Worm (Caenorhabditis elegans): ENCODE results near the gene R13H4.5.

Gene R13H4.5

DNA sequence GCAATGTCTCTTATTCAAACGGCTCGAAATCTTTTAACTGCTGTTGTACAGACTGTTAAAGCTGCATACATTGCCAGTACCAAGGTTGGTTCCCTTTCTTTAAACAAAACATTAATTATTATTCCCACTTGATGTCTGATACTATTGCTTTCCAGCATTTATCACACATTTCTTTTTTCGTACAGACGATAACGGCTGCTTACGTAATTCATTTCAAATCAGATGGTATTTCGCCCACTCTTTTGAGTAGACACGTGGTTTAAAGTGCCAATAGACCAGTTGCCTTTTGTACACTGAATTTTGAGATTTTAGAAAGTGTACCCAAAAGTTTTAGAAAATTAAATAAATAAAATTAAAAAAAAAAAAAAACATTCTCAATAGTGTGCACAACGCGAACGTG is 11.1 kb upstream of the R13H4.5 start:
- TF ChIP-seq T22C8.4 (GFP tag; IDR thresholded peaks at IDR 0.05) = no peak
- TF ChIP-seq ztf-23 (GFP tag; IDR thresholded peaks at IDR 0.05) = no peak
- TF ChIP-seq ztf-29 (GFP tag; IDR thresholded peaks at IDR 0.05) = no peak
- TF ChIP-seq klf-2 (GFP tag; conservative IDR thresholded peaks at IDR 0.05) = no peak
- TF ChIP-seq flt-1 (GFP tag; IDR thresholded peaks at IDR 0.05) = no peak
- no peak for TF ChIP-seq ref-1 (GFP tag; conservative IDR thresholded peaks at IDR 0.05)
- no peak for TF ChIP-seq tab-1 (GFP tag; IDR thresholded peaks at IDR 0.05)
- TF ChIP-seq cog-1 (tag; optimal IDR thresholded peaks at IDR 0.05) = no peak
- TF ChIP-seq med-1 (GFP tag; optimal IDR thresholded peaks at IDR 0.05; ENCODE audit: insufficient read depth) = no peak

DNA sequence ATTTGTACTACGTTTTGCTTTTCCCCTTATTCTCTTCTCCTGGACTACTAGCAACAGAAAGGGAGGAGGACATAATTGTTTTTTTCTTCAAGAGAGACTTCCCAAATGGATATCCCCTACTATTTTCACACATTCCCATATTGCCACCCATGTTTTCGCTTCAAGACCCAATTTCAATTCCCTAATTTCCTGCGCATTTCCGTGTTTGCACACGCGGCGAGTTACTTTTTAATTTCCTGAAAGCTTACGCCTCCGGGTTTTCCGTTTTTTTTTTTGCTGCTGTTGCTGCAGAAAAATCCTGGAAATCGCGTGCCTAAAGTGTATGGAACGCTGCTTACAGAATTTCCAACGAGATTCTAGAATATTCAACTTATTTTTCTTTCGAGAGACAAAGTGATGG is 8.2 kb upstream of the R13H4.5 start:
- no peak for TF ChIP-seq ztf-29 (GFP tag; IDR thresholded peaks at IDR 0.05)
- TF ChIP-seq T22C8.4 (GFP tag; IDR thresholded peaks at IDR 0.05) = no peak
- TF ChIP-seq flt-1 (GFP tag; IDR thresholded peaks at IDR 0.05) = no peak
- no peak for TF ChIP-seq med-1 (GFP tag; optimal IDR thresholded peaks at IDR 0.05; ENCODE audit: insufficient read depth)

DNA sequence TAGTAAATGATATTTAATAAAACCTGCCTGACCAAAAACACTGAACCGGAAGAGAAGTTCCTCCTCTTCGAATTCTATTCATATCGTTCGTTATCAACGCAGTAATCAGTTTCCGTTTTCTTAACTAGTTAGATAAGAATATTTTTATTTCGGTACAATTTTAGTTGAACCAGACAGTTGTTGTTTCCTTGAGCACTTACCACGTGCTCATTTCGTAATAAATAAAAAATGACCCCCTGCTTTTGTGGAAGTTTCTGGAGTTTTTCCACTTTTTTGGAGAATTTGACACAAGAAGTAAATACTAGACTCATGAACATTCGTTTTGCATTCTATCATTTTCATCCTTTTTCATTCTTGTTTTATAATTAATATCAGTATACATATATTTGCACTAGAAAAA is 6.8 kb upstream of the R13H4.5 start:
- TF ChIP-seq tab-1 (GFP tag; IDR thresholded peaks at IDR 0.05) (no peak), med-1 (GFP tag; optimal IDR thresholded peaks at IDR 0.05; ENCODE audit: insufficient read depth) (no peak), ref-1 (GFP tag; conservative IDR thresholded peaks at IDR 0.05) (no peak), ztf-29 (GFP tag; IDR thresholded peaks at IDR 0.05) (no peak), ztf-23 (GFP tag; IDR thresholded peaks at IDR 0.05) (no peak), flt-1 (GFP tag; IDR thresholded peaks at IDR 0.05) (no peak), cog-1 (tag; optimal IDR thresholded peaks at IDR 0.05) (no peak), klf-2 (GFP tag; conservative IDR thresholded peaks at IDR 0.05) (no peak), T22C8.4 (GFP tag; IDR thresholded peaks at IDR 0.05) (no peak)

DNA sequence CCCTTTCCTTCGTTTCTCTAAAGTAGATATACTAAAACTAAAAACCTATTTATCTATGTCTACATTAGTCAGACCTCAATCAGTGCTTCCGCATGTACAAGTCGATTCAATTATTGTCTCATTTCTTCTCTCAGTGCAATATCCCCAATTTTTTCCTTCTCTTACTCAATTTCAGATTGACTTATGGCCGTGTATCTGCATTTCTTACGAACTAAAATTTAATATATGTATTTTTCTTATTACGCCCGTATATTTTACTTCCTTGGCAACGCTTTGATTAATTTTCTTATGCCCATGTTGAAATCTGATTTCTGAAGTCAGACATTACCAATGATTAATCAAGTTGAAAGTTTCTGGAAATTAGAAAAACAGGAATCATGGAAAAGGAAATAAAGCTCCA is 5.6 kb upstream of the R13H4.5 start:
- TF ChIP-seq cog-1 (tag; optimal IDR thresholded peaks at IDR 0.05) (no peak), tab-1 (GFP tag; IDR thresholded peaks at IDR 0.05) (no peak), med-1 (GFP tag; optimal IDR thresholded peaks at IDR 0.05; ENCODE audit: insufficient read depth) (no peak), ref-1 (GFP tag; conservative IDR thresholded peaks at IDR 0.05) (no peak), ztf-23 (GFP tag; IDR thresholded peaks at IDR 0.05) (no peak)

DNA sequence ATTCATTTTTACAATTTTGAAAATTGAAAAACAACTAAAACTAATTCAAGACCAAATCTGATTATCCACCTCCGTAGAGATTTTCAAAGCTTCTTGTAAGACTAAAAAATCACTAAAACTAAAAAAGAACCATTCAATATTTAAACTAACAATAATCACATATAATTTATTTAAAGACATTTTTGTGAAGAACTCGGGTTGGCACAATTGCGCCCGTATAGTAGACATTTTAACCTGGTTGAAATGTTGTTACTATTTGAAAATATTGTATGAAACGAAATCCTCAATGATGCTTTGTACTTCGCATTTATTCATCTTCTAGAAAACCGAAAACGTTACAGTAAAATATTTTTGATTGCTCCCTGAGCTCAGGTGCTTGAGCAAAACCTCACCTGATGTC is 4.5 kb upstream of the R13H4.5 start:
- TF ChIP-seq cog-1 (tag; optimal IDR thresholded peaks at IDR 0.05) = no peak
- no peak for TF ChIP-seq ref-1 (GFP tag; conservative IDR thresholded peaks at IDR 0.05)
- no peak for TF ChIP-seq flt-1 (GFP tag; IDR thresholded peaks at IDR 0.05)
- no peak for TF ChIP-seq tab-1 (GFP tag; IDR thresholded peaks at IDR 0.05)
- no peak for TF ChIP-seq klf-2 (GFP tag; conservative IDR thresholded peaks at IDR 0.05)
- no peak for TF ChIP-seq ztf-29 (GFP tag; IDR thresholded peaks at IDR 0.05)
- TF ChIP-seq T22C8.4 (GFP tag; IDR thresholded peaks at IDR 0.05) = no peak
- no peak for TF ChIP-seq med-1 (GFP tag; optimal IDR thresholded peaks at IDR 0.05; ENCODE audit: insufficient read depth)
- no peak for TF ChIP-seq ztf-23 (GFP tag; IDR thresholded peaks at IDR 0.05)

DNA sequence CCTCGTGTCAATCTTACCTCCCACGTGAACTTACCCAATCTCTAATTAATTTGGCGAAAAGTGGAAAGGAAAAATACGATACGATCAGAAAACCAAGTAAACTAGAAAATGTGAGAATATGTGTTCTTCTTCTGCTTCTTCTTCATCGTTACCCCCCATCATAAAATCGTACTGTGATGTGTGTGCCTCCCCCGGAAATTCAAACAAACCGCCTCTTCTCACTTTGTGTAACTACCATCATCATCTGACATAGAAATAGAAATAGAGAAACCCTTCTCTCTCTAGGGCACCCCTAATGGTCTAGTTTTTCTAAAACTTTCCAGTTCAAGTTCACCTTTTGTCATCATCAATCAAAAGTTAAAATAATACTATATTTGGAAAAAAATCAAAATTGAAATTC is 2.7 kb upstream of the R13H4.5 start:
- TF ChIP-seq ztf-29 (GFP tag; IDR thresholded peaks at IDR 0.05) (no peak), ztf-23 (GFP tag; IDR thresholded peaks at IDR 0.05) (no peak), med-1 (GFP tag; optimal IDR thresholded peaks at IDR 0.05; ENCODE audit: insufficient read depth) (no peak), ref-1 (GFP tag; conservative IDR thresholded peaks at IDR 0.05) (no peak), T22C8.4 (GFP tag; IDR thresholded peaks at IDR 0.05) (no peak), klf-2 (GFP tag; conservative IDR thresholded peaks at IDR 0.05) (no peak), tab-1 (GFP tag; IDR thresholded peaks at IDR 0.05) (no peak)

DNA sequence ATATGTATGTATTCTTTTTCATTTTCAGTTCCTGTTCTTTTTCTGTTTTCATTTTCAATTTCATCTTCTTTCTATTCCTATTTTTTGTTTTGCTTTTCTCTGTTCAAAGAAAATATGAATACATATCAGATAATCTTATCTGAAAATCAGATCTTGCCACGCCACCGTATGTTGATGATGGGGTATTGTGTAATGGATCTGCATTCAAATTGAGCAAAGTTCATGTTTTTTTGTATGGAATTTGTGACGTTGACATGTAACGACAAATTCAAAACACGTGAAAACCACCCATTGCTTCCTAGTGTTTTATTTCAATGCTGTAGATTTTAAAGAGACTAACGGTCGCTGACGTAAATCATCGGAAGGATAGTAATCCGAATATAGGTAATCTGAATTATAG is 2.2 kb upstream of the R13H4.5 start:
- TF ChIP-seq ztf-29 (GFP tag; IDR thresholded peaks at IDR 0.05) (no peak), ztf-23 (GFP tag; IDR thresholded peaks at IDR 0.05) (no peak), flt-1 (GFP tag; IDR thresholded peaks at IDR 0.05) (no peak), ref-1 (GFP tag; conservative IDR thresholded peaks at IDR 0.05) (no peak), cog-1 (tag; optimal IDR thresholded peaks at IDR 0.05) (no peak), tab-1 (GFP tag; IDR thresholded peaks at IDR 0.05) (no peak), med-1 (GFP tag; optimal IDR thresholded peaks at IDR 0.05; ENCODE audit: insufficient read depth) (no peak), klf-2 (GFP tag; conservative IDR thresholded peaks at IDR 0.05) (no peak), T22C8.4 (GFP tag; IDR thresholded peaks at IDR 0.05) (no peak)

DNA sequence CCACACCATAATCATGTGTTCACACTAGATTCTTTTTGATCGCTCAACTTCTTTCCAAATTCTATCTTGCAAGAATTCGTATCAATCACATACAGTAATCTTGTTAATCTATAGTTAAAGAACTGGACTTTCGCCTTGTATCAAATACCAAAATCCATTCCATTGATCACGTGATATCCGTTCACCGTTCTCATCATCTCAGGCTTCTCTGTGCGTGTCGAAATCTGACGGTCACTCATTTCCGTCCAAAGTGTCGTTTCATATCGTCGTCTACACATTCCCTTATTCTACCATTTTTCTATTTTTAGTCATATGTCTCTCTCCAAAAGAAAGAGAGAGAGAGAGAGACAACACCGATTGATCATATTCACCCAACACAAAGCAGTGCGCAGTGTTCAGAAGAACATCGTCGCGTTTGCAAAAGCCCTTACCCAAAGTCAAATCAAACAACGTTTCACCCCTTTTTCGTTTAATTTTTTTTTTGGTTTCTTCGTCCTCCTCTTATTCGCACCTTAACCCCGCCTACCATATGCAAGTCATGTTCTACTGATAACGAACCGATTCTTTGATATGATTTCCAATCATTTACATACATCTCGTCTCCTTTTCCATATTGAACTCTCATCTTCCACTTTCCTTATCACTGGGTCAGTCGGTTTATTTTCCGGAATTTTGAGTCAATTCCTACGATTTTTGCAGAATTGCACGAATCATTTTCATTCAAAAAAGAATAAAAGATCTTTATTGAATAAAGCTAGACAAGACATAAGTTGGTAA is 1.2 kb upstream of the R13H4.5 start:
- TF ChIP-seq flt-1 (GFP tag; IDR thresholded peaks at IDR 0.05) (no peak), T22C8.4 (GFP tag; IDR thresholded peaks at IDR 0.05) (no peak), med-1 (GFP tag; optimal IDR thresholded peaks at IDR 0.05; ENCODE audit: insufficient read depth) (no peak), ztf-23 (GFP tag; IDR thresholded peaks at IDR 0.05) (no peak), tab-1 (GFP tag; IDR thresholded peaks at IDR 0.05) (no peak), ztf-29 (GFP tag; IDR thresholded peaks at IDR 0.05) (no peak), cog-1 (tag; optimal IDR thresholded peaks at IDR 0.05) (no peak), ref-1 (GFP tag; conservative IDR thresholded peaks at IDR 0.05) (no peak), klf-2 (GFP tag; conservative IDR thresholded peaks at IDR 0.05) (no peak)

DNA sequence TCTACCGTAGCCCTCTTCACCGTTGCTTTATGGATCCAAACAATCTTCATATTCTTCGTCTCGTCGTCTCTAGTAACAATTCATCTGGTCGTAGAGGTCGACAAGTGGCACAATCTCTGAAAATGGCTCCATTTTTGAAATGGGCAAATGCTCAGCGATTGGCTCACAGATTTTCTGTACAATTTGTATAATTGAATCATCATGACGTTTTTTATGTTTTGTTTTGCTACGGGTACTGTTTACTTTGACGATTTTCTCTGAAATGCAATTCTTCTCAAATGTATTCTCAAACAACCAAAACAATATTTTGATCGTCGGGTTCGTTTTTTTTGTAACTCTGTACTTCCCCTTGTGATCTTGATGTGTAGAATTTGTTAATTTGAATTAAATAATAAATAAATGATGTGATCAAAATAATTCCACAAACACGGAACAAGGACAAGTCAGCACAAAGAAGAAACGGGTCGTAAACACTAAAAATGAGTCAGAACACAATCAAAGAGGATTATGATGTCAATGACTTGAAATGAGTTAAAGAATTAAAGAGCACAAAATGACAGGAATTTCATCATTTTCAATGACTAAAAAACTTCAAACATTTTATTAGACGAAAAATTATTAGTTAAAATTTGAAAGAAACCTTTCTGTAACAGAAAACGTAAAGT is 1.5 kb downstream of the R13H4.5 start:
- TF ChIP-seq T22C8.4 (GFP tag; IDR thresholded peaks at IDR 0.05) = no peak
- no peak for TF ChIP-seq cog-1 (tag; optimal IDR thresholded peaks at IDR 0.05)
- TF ChIP-seq flt-1 (GFP tag; IDR thresholded peaks at IDR 0.05) = no peak
- no peak for TF ChIP-seq ztf-29 (GFP tag; IDR thresholded peaks at IDR 0.05)
- TF ChIP-seq ztf-23 (GFP tag; IDR thresholded peaks at IDR 0.05) = no peak
- TF ChIP-seq tab-1 (GFP tag; IDR thresholded peaks at IDR 0.05) = no peak
- TF ChIP-seq med-1 (GFP tag; optimal IDR thresholded peaks at IDR 0.05; ENCODE audit: insufficient read depth) = no peak
- TF ChIP-seq klf-2 (GFP tag; conservative IDR thresholded peaks at IDR 0.05) = no peak
- TF ChIP-seq ref-1 (GFP tag; conservative IDR thresholded peaks at IDR 0.05) = no peak
